Fruit fly (Drosophila melanogaster): Measurements from ENCODE around the gene RluA-2.

The RluA-2 gene

dm6 chr2L:10516470-10517048 is 39.7 kb downstream of the RluA-2 start (continued):
- TF ChIP-seq CG3163 (GFP tag; optimal IDR thresholded peaks at IDR 0.05) (no peak), ems (GFP tag; optimal IDR thresholded peaks at IDR 0.05) (no peak), CG4854 (GFP tag; optimal IDR thresholded peaks at IDR 0.05) (peak; percentile 8), amos (GFP tag; IDR thresholded peaks at IDR 0.05; ENCODE audit: partially characterized antibody) (peak; percentile 43; the same call in 1 of the 2 replicates), Elba2 (GFP tag; optimal IDR thresholded peaks at IDR 0.05) (no peak), E2f1 (GFP tag; IDR thresholded peaks at IDR 0.05) (no peak; the same call in none of the 2 replicates), bbx (GFP tag; IDR thresholded peaks at IDR 0.05; ENCODE audit: partially characterized antibody) (peak; percentile 48; the same call in 1 of the 2 replicates), fd64A (GFP tag; optimal IDR thresholded peaks at IDR 0.05) (no peak), CoRest (tag; optimal IDR thresholded peaks at IDR 0.05) (peak; percentile 40), esg (GFP tag; conservative IDR thresholded peaks at IDR 0.05) (no peak), gfzf (GFP tag; optimal IDR thresholded peaks at IDR 0.05) (peak; percentile 27), h (optimal IDR thresholded peaks at IDR 0.05) (no peak), hbn (GFP tag; IDR thresholded peaks at IDR 0.05; ENCODE audit: partially characterized antibody) (no peak), CG15601 (tag; optimal IDR thresholded peaks at IDR 0.05) (no peak), Sry-δ (GFP tag; optimal IDR thresholded peaks at IDR 0.05) (no peak), Hand (GFP tag; optimal IDR thresholded peaks at IDR 0.05) (no peak), CG18619 (GFP tag; optimal IDR thresholded peaks at IDR 0.05) (peak; percentile 17), Chrac-16 (GFP tag; optimal IDR thresholded peaks at IDR 0.05) (no peak), danr (GFP tag; IDR thresholded peaks at IDR 0.05) (0 out of 2 replicates have a peak, but pooled peaks have one; percentile 20), CG8388 (GFP tag; optimal IDR thresholded peaks at IDR 0.05) (no peak), fru (optimal IDR thresholded peaks at IDR 0.05) (no peak), CG6654 (GFP tag; optimal IDR thresholded peaks at IDR 0.05) (no peak), tin (GFP tag; optimal IDR thresholded peaks at IDR 0.05) (no peak), ac (GFP tag; optimal IDR thresholded peaks at IDR 0.05) (no peak), PHDP (tag; optimal IDR thresholded peaks at IDR 0.05) (no peak), Xbp1 (GFP tag; optimal IDR thresholded peaks at IDR 0.05) (peak; percentile 33), CG11085 (GFP tag; IDR thresholded peaks at IDR 0.05) (no peak), disco-r (GFP tag; optimal IDR thresholded peaks at IDR 0.05) (peak; percentile 24), CG32772 (GFP tag; IDR thresholded peaks at IDR 0.05) (no peak), cwo (GFP tag; optimal IDR thresholded peaks at IDR 0.05) (peak; percentile 29), CG43689 (GFP tag; IDR thresholded peaks at IDR 0.05) (no peak), CG4404 (GFP tag; IDR thresholded peaks at IDR 0.05) (no peak), Stat92E (GFP tag; optimal IDR thresholded peaks at IDR 0.05) (peak in 1 of 3 experiments; percentile 31), gt (GFP tag; IDR thresholded peaks at IDR 0.05) (no peak), tgo (GFP tag; IDR thresholded peaks at IDR 0.05) (peak; percentile 23; the same call in 1 of the 3 replicates), CG15696 (tag; optimal IDR thresholded peaks at IDR 0.05) (peak; percentile 17), CG12219 (GFP tag; optimal IDR thresholded peaks at IDR 0.05) (peak; percentile 45), en (GFP tag; optimal IDR thresholded peaks at IDR 0.05) (peak; percentile 23), Sox100B (GFP tag; optimal IDR thresholded peaks at IDR 0.05) (peak; percentile 35), Dip2 (GFP tag; IDR thresholded peaks at IDR 0.05) (0 out of 2 replicates have a peak, but pooled peaks have one; percentile 5), gro (GFP tag; optimal IDR thresholded peaks at IDR 0.05) (peak; percentile 23), lbe (GFP tag; optimal IDR thresholded peaks at IDR 0.05) (peak; percentile 9), CG2129 (GFP tag; IDR thresholded peaks at IDR 0.05; ENCODE audit: partially characterized antibody) (no peak), crp (GFP tag; optimal IDR thresholded peaks at IDR 0.05) (peak; percentile 35 to 91), CG10565 (GFP tag; optimal IDR thresholded peaks at IDR 0.05) (no peak), CG7745 (tag; optimal IDR thresholded peaks at IDR 0.05) (no peak), CG16779 (GFP tag; IDR thresholded peaks at IDR 0.05) (0 out of 2 replicates have a peak, but pooled peaks have one; percentile 18), CG3065 (GFP tag; optimal IDR thresholded peaks at IDR 0.05) (no peak), Bteb2 (GFP tag; optimal IDR thresholded peaks at IDR 0.05) (peak; percentile 14), CG18764 (GFP tag; optimal IDR thresholded peaks at IDR 0.05) (peak; percentile 4)
